Worm (Caenorhabditis elegans) whole organism, late embryonic: ENCODE data around the gene nhr-134.

ENCODE experiments used
- C38D4.7 ChIP-seq: fragments of 200-800 bp; sonication (Bioruptor generic); optimal IDR thresholded peaks from 2 replicates; lab custom pipeline; 2018; ENCODE audit warnings: mild to moderate bottlenecking, missing genetic modification characterization, moderate library complexity, missing compliant biosample characterization
- madf-2 ChIP-seq: sonication (generic microtip); optimal IDR thresholded peaks from 2 replicates; lab custom pipeline; 2017; ENCODE audit warnings: missing genetic modification characterization, missing compliant biosample characterization

- TF ChIP-seq madf-2 (no peak), C38D4.7 (GFP tag; lab: Kevin White, UChicago) (no peak)
Observed at ce11 chrV:2214428-2215038, 16.5 kb upstream of the nhr-134 start, which contains the start of gene nhr-184.
